Fruit fly (Drosophila melanogaster): ENCODE measurements around the gene pb.

Gene pb

DNA sequence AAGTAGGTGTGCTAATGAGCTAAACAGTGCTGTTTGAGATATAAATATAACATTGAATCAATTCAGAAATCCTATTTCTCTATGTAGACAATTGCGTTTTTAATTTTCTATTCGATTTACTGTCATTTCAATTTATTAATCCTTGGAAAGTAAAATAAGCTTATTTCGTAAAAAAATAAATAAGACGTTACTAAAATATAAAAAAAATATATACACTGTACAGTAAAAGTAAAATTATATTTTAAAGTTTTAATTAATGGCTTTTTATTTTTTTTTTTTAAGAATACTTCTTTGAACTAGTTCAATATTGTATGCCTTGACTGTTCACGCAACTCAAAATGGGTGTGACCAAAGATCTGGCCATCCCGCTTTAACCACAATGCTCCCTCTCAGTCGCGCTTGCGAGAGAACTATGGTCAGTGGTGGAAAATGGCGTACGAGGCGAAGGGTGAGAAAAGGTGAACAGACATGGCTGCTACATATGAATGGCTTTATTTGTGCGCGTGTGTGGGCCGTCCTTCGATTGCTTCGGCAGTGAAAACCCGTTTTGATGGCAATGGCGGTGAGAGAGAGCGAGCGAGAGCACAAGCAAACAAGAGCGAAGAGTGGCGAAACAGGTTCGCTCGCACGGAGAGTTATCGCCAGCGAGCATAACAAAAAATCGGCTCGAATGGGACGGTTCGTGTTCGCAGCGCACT is 49.5 kb upstream of the pb start, which contains the start of gene Dfd:
Gene Dfd (plus strand): TSS at position 648 of the 698 bp plus-strand sequence.
- no peak for TF ChIP-seq crp (GFP tag; optimal IDR thresholded peaks at IDR 0.05)
- peak; percentile 64; the same call in 1 of the 2 replicates for TF ChIP-seq Ptx1 (GFP tag; IDR thresholded peaks at IDR 0.05)
- peak; percentile 84 for TF ChIP-seq twi (tag; optimal IDR thresholded peaks at IDR 0.05)
- peak; percentile 45; the same call in 1 of the 2 replicates for TF ChIP-seq lmd (GFP tag; IDR thresholded peaks at IDR 0.05)
- TF ChIP-seq CG17328 (GFP tag; IDR thresholded peaks at IDR 0.05) = peak; percentile 65; the same call in 1 of the 2 replicates
- TF ChIP-seq CG2678 (tag; optimal IDR thresholded peaks at IDR 0.05) = no peak
- no peak; the same call in 2 of the 3 replicates for TF ChIP-seq ci (GFP tag; IDR thresholded peaks at IDR 0.05)
- TF ChIP-seq esg (GFP tag; conservative IDR thresholded peaks at IDR 0.05) = no peak; the same call in 1 of the 2 replicates
- peak; percentile 55 for TF ChIP-seq HLH3B (GFP tag; IDR thresholded peaks at IDR 0.05)
- TF ChIP-seq dmrt11E (tag; optimal IDR thresholded peaks at IDR 0.05) = peak; percentile 78
- TF ChIP-seq CG13424 (tag; optimal IDR thresholded peaks at IDR 0.05) = peak; percentile 60
- TF ChIP-seq onecut (GFP tag; IDR thresholded peaks at IDR 0.05) = 0 out of 2 replicates have a peak, but pooled peaks have one; percentile 14
- peak; percentile 56 for TF ChIP-seq Nf-YA (GFP tag; IDR thresholded peaks at IDR 0.05)
- peak; percentile 30 for TF ChIP-seq H2.0 (GFP tag; IDR thresholded peaks at IDR 0.05)
- TF ChIP-seq ara (GFP tag; IDR thresholded peaks at IDR 0.05) = peak; percentile 59; the same call in 1 of the 2 replicates
- peak; percentile 48 for TF ChIP-seq CG17385 (GFP tag; optimal IDR thresholded peaks at IDR 0.05)
- peak; percentile 6 for TF ChIP-seq CG4820 (GFP tag; optimal IDR thresholded peaks at IDR 0.05)
- TF ChIP-seq tll (GFP tag; optimal IDR thresholded peaks at IDR 0.05) = peak in 1 of 2 experiments; percentile 87
- no peak for TF ChIP-seq CG9215 (GFP tag; IDR thresholded peaks at IDR 0.05)
- peak; percentile 29 for TF ChIP-seq CG33557 (GFP tag; optimal IDR thresholded peaks at IDR 0.05)
- peak; percentile 74 for TF ChIP-seq CG15479 (GFP tag; optimal IDR thresholded peaks at IDR 0.05)
- peak; percentile 64 for TF ChIP-seq Sox100B (GFP tag; optimal IDR thresholded peaks at IDR 0.05)
- TF ChIP-seq CG8478 (optimal IDR thresholded peaks at IDR 0.05) = peak; percentile 90
- TF ChIP-seq CrebB (tag; optimal IDR thresholded peaks at IDR 0.05) = peak; percentile 8
- peak; percentile 24; the same call in 1 of the 2 replicates for TF ChIP-seq CG5953 (GFP tag; IDR thresholded peaks at IDR 0.05)
- 0 out of 3 replicates have a peak, but pooled peaks have one; percentile 14 for TF ChIP-seq so (GFP tag; IDR thresholded peaks at IDR 0.05)
- peak; percentile 88 for TF ChIP-seq cg (GFP tag; optimal IDR thresholded peaks at IDR 0.05)
- TF ChIP-seq knrl (GFP tag; IDR thresholded peaks at IDR 0.05; ENCODE audit: partially characterized antibody) = 0 out of 3 replicates have a peak, but pooled peaks have one; percentile 41
- TF ChIP-seq sisA (GFP tag; IDR thresholded peaks at IDR 0.05) = peak; percentile 31; the same call in 1 of the 2 replicates
- peak; percentile 42 for TF ChIP-seq CG13775 (GFP tag; optimal IDR thresholded peaks at IDR 0.05)
- peak; percentile 80 for TF ChIP-seq gem (tag; optimal IDR thresholded peaks at IDR 0.05)
- TF ChIP-seq CG18476 (GFP tag; optimal IDR thresholded peaks at IDR 0.05) = no peak
- TF ChIP-seq CG17802 (tag; optimal IDR thresholded peaks at IDR 0.05) = peak; percentile 2
- TF ChIP-seq CG6813 (GFP tag; optimal IDR thresholded peaks at IDR 0.05) = peak; percentile 24
- TF ChIP-seq tin (GFP tag; optimal IDR thresholded peaks at IDR 0.05) = peak; percentile 26
- TF ChIP-seq caup (GFP tag; optimal IDR thresholded peaks at IDR 0.05; ENCODE audit: severe bottlenecking) = peak; percentile 10
- peak; percentile 29 for TF ChIP-seq CG12104 (GFP tag; optimal IDR thresholded peaks at IDR 0.05)
- peak; percentile 37; the same call in 1 of the 3 replicates for TF ChIP-seq z (GFP tag; IDR thresholded peaks at IDR 0.05)
- TF ChIP-seq cad (GFP tag; optimal IDR thresholded peaks at IDR 0.05) = peak; percentile 37
- peak; percentile 73 for TF ChIP-seq D (optimal IDR thresholded peaks at IDR 0.05)
- peak; percentile 12 for TF ChIP-seq D (GFP tag; optimal IDR thresholded peaks at IDR 0.05)
- TF ChIP-seq Nf-YC (tag; optimal IDR thresholded peaks at IDR 0.05) = peak; percentile 99
- no peak for TF ChIP-seq ems (GFP tag; optimal IDR thresholded peaks at IDR 0.05)
- no peak for TF ChIP-seq CG12155 (GFP tag; optimal IDR thresholded peaks at IDR 0.05)
- peak; percentile 51 for TF ChIP-seq Hey (tag; optimal IDR thresholded peaks at IDR 0.05)
- TF ChIP-seq CG18599 (GFP tag; optimal IDR thresholded peaks at IDR 0.05) = peak; percentile 42
- no peak for TF ChIP-seq schlank (tag; optimal IDR thresholded peaks at IDR 0.05)
- no peak for TF ChIP-seq H15 (GFP tag; IDR thresholded peaks at IDR 0.05)
- TF ChIP-seq CG4424 (GFP tag; optimal IDR thresholded peaks at IDR 0.05) = peak; percentile 59

All from whole organism, embryonic.